Worm (Caenorhabditis elegans) whole organism, L3 larva: ENCODE measurements around the gene K08D9.6.

ENCODE experiments used
- R02D3.7 ChIP-seq: fragments of 150-350 bp; optimal IDR thresholded peaks from 2 replicates; lab custom pipeline; 2014; ENCODE audit warnings: missing biosample characterization, missing genetic modification characterization
- ama-1 ChIP-seq: fragments of 150-350 bp; optimal IDR thresholded peaks from 2 replicates; lab custom pipeline; 2018
- ceh-82 ChIP-seq: fragments of 150-350 bp; optimal IDR thresholded peaks from 2 replicates; lab custom pipeline; 2014; ENCODE audit warnings: missing biosample characterization, missing genetic modification characterization
- fkh-10 ChIP-seq: sonication (generic microtip); optimal IDR thresholded peaks from 2 replicates; lab custom pipeline; 2017; ENCODE audit warnings: missing biosample characterization, missing genetic modification reagents, missing genetic modification characterization
- lin-39 ChIP-seq: fragments of 150-350 bp; optimal IDR thresholded peaks from 2 replicates; lab custom pipeline; 2018; ENCODE audit warnings: missing biosample characterization, missing genetic modification reagents, missing genetic modification characterization
- nhr-67 ChIP-seq: fragments of 150-350 bp; optimal IDR thresholded peaks from 2 replicates; lab custom pipeline; 2014; ENCODE audit warnings: missing biosample characterization, missing genetic modification characterization
- nhr-76 ChIP-seq: fragments of 150-350 bp; sonication (generic microtip); optimal IDR thresholded peaks from 5 replicates; lab custom pipeline; 2014; ENCODE audit warnings: missing biosample characterization, missing genetic modification characterization
- pqm-1 ChIP-seq: fragments of 150-350 bp; optimal IDR thresholded peaks from 2 replicates; lab custom pipeline; 2017; ENCODE audit warnings: missing biosample characterization, missing genetic modification characterization, inconsistent platforms
- snpc-4 ChIP-seq: fragments of 150-350 bp; optimal IDR thresholded peaks from 2 replicates; lab custom pipeline; 2014; ENCODE audit warnings: missing biosample characterization, missing genetic modification characterization
- unc-62 ChIP-seq: fragments of 150-350 bp; sonication (generic microtip); optimal IDR thresholded peaks from 4 replicates; lab custom pipeline; 2014; ENCODE audit warnings: missing biosample characterization, missing genetic modification reagents, missing genetic modification characterization
- ztf-11 ChIP-seq: fragments of 150-350 bp; optimal IDR thresholded peaks from 2 replicates; lab custom pipeline; 2014; ENCODE audit warnings: missing biosample characterization, missing genetic modification characterization

DNA sequence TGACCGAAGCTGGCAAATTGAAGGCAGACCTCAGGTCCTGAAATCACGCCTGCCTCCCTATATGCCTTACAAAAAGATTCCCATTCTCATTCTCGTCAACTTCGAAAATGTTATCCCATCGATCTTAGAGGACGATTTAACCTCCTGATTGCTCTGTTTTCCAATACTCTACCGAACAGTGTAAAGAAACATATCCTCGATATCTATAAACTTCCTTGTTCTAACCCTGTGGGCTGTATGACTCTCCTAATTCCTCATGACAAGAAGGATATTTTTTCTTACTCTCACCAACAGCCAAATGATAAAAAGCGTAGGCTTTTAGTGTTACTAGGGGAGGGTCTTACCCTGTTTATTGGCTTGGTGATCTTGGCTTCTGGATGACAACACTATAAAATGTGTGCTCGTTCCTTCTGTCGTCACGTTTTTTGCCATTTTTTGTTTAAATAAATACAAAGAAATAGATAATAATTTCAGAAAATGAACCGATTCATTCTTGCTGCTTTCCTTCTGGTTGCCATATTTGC, 38.9 kb upstream of the K08D9.6 start, which contains the start of gene T28A11.4:
- TF ChIP-seq ama-1 (no peak), snpc-4 (no peak), nhr-67 (tag; lab: Kevin White, UChicago) (no peak), ztf-11 (tag; lab: Kevin White, UChicago) (no peak), ceh-82 (no peak), fkh-10 (GFP tag; lab: Kevin White, UChicago) (no peak), nhr-76 (tag; lab: Kevin White, UChicago) (no peak), pqm-1 (tag; lab: Kevin White, UChicago) (no peak), R02D3.7 (tag; lab: Kevin White, UChicago) (no peak), unc-62 (GFP tag; lab: Kevin White, UChicago) (no peak), lin-39 (tag; lab: Kevin White, UChicago) (no peak)
